Fruit fly (Drosophila melanogaster) whole organism, pupa: Measurements from ENCODE around the gene wus.

Experiments used
- CG12605 ChIP-seq: fragments of 200-800 bp; sonication (Bioruptor generic); IDR thresholded peaks from 2 replicates; pipeline ENCODE4 v1.3.6; 2022; ENCODE audit warnings: missing biosample characterization, missing genetic modification characterization
- EcR ChIP-seq: fragments of 200-800 bp; sonication (Bioruptor generic); optimal IDR thresholded peaks from 3 replicates; lab custom pipeline; 2019; ENCODE audit warnings: missing biosample characterization, missing genetic modification characterization, mild to moderate bottlenecking, moderate library complexity, missing genetic modification reagents
- Pif1A ChIP-seq: fragments of 200-800 bp; sonication (Bioruptor generic); optimal IDR thresholded peaks from 3 replicates; lab custom pipeline; 2016; ENCODE audit warnings: missing biosample characterization, missing genetic modification characterization
- Snoo ChIP-seq: fragments of 200-800 bp; sonication (Bioruptor generic); optimal IDR thresholded peaks from 3 replicates; lab custom pipeline; 2017; ENCODE audit warnings: missing biosample characterization, mild to moderate bottlenecking, missing genetic modification characterization, inconsistent platforms
- fd96Ca ChIP-seq: fragments of 200-800 bp; sonication (Bioruptor generic); IDR thresholded peaks from 3 replicates; pipeline ENCODE4 v1.3.6; 2022; ENCODE audit warnings: missing biosample characterization, missing genetic modification characterization
- rn ChIP-seq: fragments of 200-800 bp; sonication (Bioruptor generic); IDR thresholded peaks from 2 replicates; pipeline ENCODE4 v1.3.6; 2022; ENCODE audit warnings: missing biosample characterization, missing genetic modification characterization

DNA sequence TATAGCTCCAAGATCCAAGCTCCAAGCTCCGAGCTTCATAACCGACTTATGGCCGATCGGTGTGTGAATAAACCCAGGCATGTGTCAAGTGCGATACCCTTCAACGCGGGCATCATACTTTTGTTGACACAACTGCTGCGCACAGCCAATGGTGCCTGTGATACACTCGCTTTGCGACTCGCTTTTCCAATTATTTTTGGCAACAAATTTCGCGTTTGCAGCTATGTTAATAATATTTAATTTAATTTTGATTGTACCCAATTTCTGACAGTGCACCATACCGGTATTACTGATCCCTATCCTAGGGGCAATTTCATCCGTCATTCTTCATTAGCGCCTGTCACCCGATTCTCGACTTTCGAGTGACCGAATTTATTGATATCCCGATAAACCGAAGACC lies 17.2 kb downstream of the wus start:
- TF ChIP-seq EcR (GFP tag; lab: Kevin White, UChicago), result no peak
- no peak for TF ChIP-seq Snoo (tag; lab: Kevin White, UChicago)
- no peak for TF ChIP-seq rn (GFP tag; lab: Robert Waterston, UW)
- TF ChIP-seq CG12605 (GFP tag; lab: Robert Waterston, UW), result no peak
- TF ChIP-seq fd96Ca (GFP tag; lab: Robert Waterston, UW), result no peak
- TF ChIP-seq Pif1A (GFP tag; lab: Kevin White, UChicago), result no peak
